Fruit fly (Drosophila melanogaster) whole organism, embryonic: Measurements from ENCODE around the gene ttm3.

Source experiments
- CG10979 ChIP-seq: fragments of 200-800 bp; sonication (Bioruptor generic); optimal IDR thresholded peaks from 2 replicates; lab custom pipeline; 2018; ENCODE audit warnings: missing biosample characterization, mild to moderate bottlenecking, missing genetic modification characterization, moderate library complexity
- CG11723 ChIP-seq: fragments of 200-800 bp; sonication (Bioruptor generic); optimal IDR thresholded peaks from 2 replicates; lab custom pipeline; 2017; ENCODE audit warnings: missing biosample characterization, mild to moderate bottlenecking, missing genetic modification characterization
- CG13123 ChIP-seq: fragments of 200-800 bp; sonication (Bioruptor generic); optimal IDR thresholded peaks from 2 replicates; lab custom pipeline; 2016; ENCODE audit warnings: missing biosample characterization, missing genetic modification characterization
- CG14014 ChIP-seq: fragments of 200-800 bp; sonication (Bioruptor generic); IDR thresholded peaks from 2 replicates; pipeline ENCODE4 v1.3.6; 2022; ENCODE audit warnings: missing biosample characterization, missing genetic modification characterization
- CG15073 ChIP-seq: fragments of 200-800 bp; sonication (Bioruptor generic); optimal IDR thresholded peaks from 2 replicates; lab custom pipeline; 2016; ENCODE audit warnings: missing biosample characterization, missing genetic modification characterization
- CG1603 ChIP-seq: fragments of 200-800 bp; sonication (Bioruptor generic); optimal IDR thresholded peaks from 2 replicates; lab custom pipeline; 2019; ENCODE audit warnings: missing biosample characterization, mild to moderate bottlenecking, missing genetic modification characterization, moderate library complexity
- CG1647 ChIP-seq: fragments of 200-800 bp; sonication (Bioruptor generic); optimal IDR thresholded peaks from 3 replicates; lab custom pipeline; 2016; ENCODE audit warnings: missing biosample characterization, missing genetic modification characterization
- CG1832 ChIP-seq: fragments of 200-800 bp; sonication (Bioruptor generic); optimal IDR thresholded peaks from 2 replicates; lab custom pipeline; 2017; ENCODE audit warnings: missing biosample characterization, mild to moderate bottlenecking, missing genetic modification characterization, inconsistent platforms
- CG2712 ChIP-seq: fragments of 200-800 bp; optimal IDR thresholded peaks from 3 replicates; lab custom pipeline; 2019; ENCODE audit warnings: missing biosample characterization, mild to moderate bottlenecking, missing genetic modification characterization, moderate library complexity
- CG30020 ChIP-seq: fragments of 200-800 bp; optimal IDR thresholded peaks from 2 replicates; lab custom pipeline; 2019; ENCODE audit warnings: missing biosample characterization, mild to moderate bottlenecking, missing genetic modification characterization, moderate library complexity
- CG32532 ChIP-seq: fragments of 200-800 bp; sonication (Bioruptor generic); IDR thresholded peaks from 2 replicates; pipeline ENCODE4 v1.3.6; 2022; ENCODE audit warnings: missing biosample characterization, missing genetic modification characterization
- CG4424 ChIP-seq: fragments of 200-800 bp; sonication (Bioruptor generic); optimal IDR thresholded peaks from 3 replicates; lab custom pipeline; 2016; ENCODE audit warnings: missing biosample characterization, missing genetic modification characterization
- CG7556 ChIP-seq: fragments of 200-800 bp; sonication (Bioruptor generic); optimal IDR thresholded peaks from 2 replicates; lab custom pipeline; 2017; ENCODE audit warnings: missing biosample characterization, mild to moderate bottlenecking, missing genetic modification characterization
- CG8290 ChIP-seq, 3 experiments: fragments of 200-800 bp; sonication (Bioruptor generic); optimal IDR thresholded peaks; 2 replicates each; lab custom pipeline; 2016 to 2019; ENCODE audit warnings: missing biosample characterization in 3 of 3, missing genetic modification characterization in 3 of 3, mild to moderate bottlenecking in 2 of 3, moderate library complexity in 1 of 3
- CG8944 ChIP-seq: fragments of 200-800 bp; sonication (Bioruptor generic); optimal IDR thresholded peaks from 3 replicates; lab custom pipeline; 2016; ENCODE audit warnings: missing biosample characterization, missing genetic modification characterization
- CG9609 ChIP-seq: fragments of 200-800 bp; sonication (Bioruptor generic); optimal IDR thresholded peaks from 3 replicates; lab custom pipeline; 2016; ENCODE audit warnings: missing biosample characterization, missing genetic modification characterization
- CG9727 ChIP-seq: fragments of 200-800 bp; sonication (Bioruptor generic); optimal IDR thresholded peaks from 3 replicates; lab custom pipeline; 2017; ENCODE audit warnings: missing biosample characterization, mild to moderate bottlenecking, missing genetic modification characterization
- Eip74EF ChIP-seq, 2 experiments: fragments of 200-800 bp in 1 of 2; fragments of >200 bp in 1 of 2; sonication (Bioruptor generic) in 1 of 2; optimal IDR thresholded peaks; 2 replicates each; lab custom pipeline; 2017 to 2019; ENCODE audit warnings: missing biosample characterization in 2 of 2, missing genetic modification characterization in 2 of 2, mild to moderate bottlenecking in 1 of 2, moderate library complexity in 1 of 2
- Elba2 ChIP-seq: fragments of 200-800 bp; sonication (Bioruptor generic); optimal IDR thresholded peaks from 3 replicates; lab custom pipeline; 2016; ENCODE audit warnings: missing biosample characterization, missing genetic modification characterization
- Fer1 ChIP-seq: fragments of 200-800 bp; sonication (Bioruptor generic); optimal IDR thresholded peaks from 2 replicates; lab custom pipeline; 2017; ENCODE audit warnings: missing biosample characterization, mild to moderate bottlenecking, missing genetic modification characterization
- HLH4C ChIP-seq: fragments of 200-800 bp; sonication (Bioruptor generic); IDR thresholded peaks from 3 replicates; pipeline ENCODE4 v1.3.6; 2022; ENCODE audit warnings: missing biosample characterization, missing genetic modification characterization; ENCODE audit not compliant: partially characterized antibody
- HLHmδ ChIP-seq: fragments of 200-800 bp; sonication (Bioruptor generic); optimal IDR thresholded peaks from 2 replicates; lab custom pipeline; 2018; ENCODE audit warnings: missing biosample characterization, mild to moderate bottlenecking, missing genetic modification characterization, moderate library complexity
- Hr39 ChIP-seq: fragments of >200 bp; optimal IDR thresholded peaks from 2 replicates; lab custom pipeline; 2017
- Lhr ChIP-seq: fragments of 200-800 bp; sonication (Bioruptor generic); optimal IDR thresholded peaks from 3 replicates; lab custom pipeline; 2017; ENCODE audit warnings: mild to moderate bottlenecking, missing biosample characterization, missing genetic modification reagents, missing genetic modification characterization
- MESR4 ChIP-seq: fragments of 200-800 bp; sonication (Bioruptor generic); optimal IDR thresholded peaks from 2 replicates; lab custom pipeline; 2018; ENCODE audit warnings: missing biosample characterization, mild to moderate bottlenecking, missing genetic modification characterization, moderate library complexity
- Max ChIP-seq: fragments of 200-800 bp; sonication (Bioruptor generic); optimal IDR thresholded peaks from 2 replicates; lab custom pipeline; 2016; ENCODE audit warnings: missing biosample characterization, mild to moderate bottlenecking, missing genetic modification characterization
- Neu2 ChIP-seq: fragments of 200-800 bp; sonication (Bioruptor generic); optimal IDR thresholded peaks from 3 replicates; lab custom pipeline; 2016; ENCODE audit warnings: missing biosample characterization, missing genetic modification characterization, borderline replicate concordance
- Opbp ChIP-seq: fragments of 200-800 bp; sonication (Bioruptor generic); IDR thresholded peaks from 3 replicates; pipeline ENCODE4 v1.3.6; 2022; ENCODE audit warnings: missing biosample characterization, missing genetic modification characterization; ENCODE audit not compliant: partially characterized antibody
- Ptx1 ChIP-seq: fragments of 200-800 bp; sonication (Bioruptor generic); IDR thresholded peaks from 2 replicates; pipeline ENCODE4 v1.3.6; 2022; ENCODE audit warnings: missing biosample characterization, missing genetic modification characterization
- Sox102F ChIP-seq: fragments of 200-800 bp; sonication (Bioruptor generic); optimal IDR thresholded peaks from 2 replicates; lab custom pipeline; 2018; ENCODE audit warnings: missing biosample characterization, mild to moderate bottlenecking, missing genetic modification characterization, moderate library complexity
- Stat92E ChIP-seq, 3 experiments: fragments of >200 bp in 2 of 3; fragments of 200-800 bp in 1 of 3; sonication (Bioruptor generic) in 1 of 3; optimal IDR thresholded peaks; 2 replicates each; lab custom pipeline; 2017 to 2019; ENCODE audit warnings: missing biosample characterization in 3 of 3, missing genetic modification characterization in 3 of 3, mild to moderate bottlenecking in 1 of 3, moderate library complexity in 1 of 3
- ase ChIP-seq: fragments of 200-800 bp; sonication (Bioruptor generic); IDR thresholded peaks from 3 replicates; pipeline ENCODE4 v1.3.6; 2022; ENCODE audit warnings: missing biosample characterization, missing genetic modification characterization
- bbx ChIP-seq: fragments of 200-800 bp; sonication (Bioruptor generic); IDR thresholded peaks from 2 replicates; pipeline ENCODE4 v1.3.6; 2022; ENCODE audit warnings: missing biosample characterization, missing genetic modification characterization; ENCODE audit not compliant: partially characterized antibody
- bcd ChIP-seq: fragments of 200-800 bp; sonication (Bioruptor generic); optimal IDR thresholded peaks from 2 replicates; lab custom pipeline; 2017; ENCODE audit warnings: missing biosample characterization, mild to moderate bottlenecking, missing genetic modification characterization
- bigmax ChIP-seq: fragments of 200-800 bp; sonication (Bioruptor generic); optimal IDR thresholded peaks from 2 replicates; lab custom pipeline; 2018; ENCODE audit warnings: missing biosample characterization, mild to moderate bottlenecking, missing genetic modification characterization
- chif ChIP-seq, 2 experiments: fragments of 200-800 bp; sonication (Bioruptor generic); optimal IDR thresholded peaks; 3 replicates each; lab custom pipeline; 2016; ENCODE audit warnings: missing biosample characterization in 2 of 2, missing genetic modification characterization in 2 of 2
- dmrt11E ChIP-seq: fragments of 200-800 bp; sonication (Bioruptor generic); optimal IDR thresholded peaks from 3 replicates; lab custom pipeline; 2018; ENCODE audit warnings: missing biosample characterization, mild to moderate bottlenecking, missing genetic modification characterization, moderate library complexity
- emc ChIP-seq: fragments of 200-800 bp; sonication (Bioruptor generic); optimal IDR thresholded peaks from 2 replicates; lab custom pipeline; 2016; ENCODE audit warnings: missing biosample characterization, missing genetic modification characterization
- grau ChIP-seq: fragments of 200-800 bp; optimal IDR thresholded peaks from 3 replicates; lab custom pipeline; 2019; ENCODE audit warnings: missing biosample characterization, mild to moderate bottlenecking, missing genetic modification characterization, moderate library complexity
- ind ChIP-seq: fragments of 200-800 bp; sonication (Bioruptor generic); optimal IDR thresholded peaks from 3 replicates; lab custom pipeline; 2016; ENCODE audit warnings: missing biosample characterization, missing genetic modification characterization
- knrl ChIP-seq: fragments of 200-800 bp; sonication (Bioruptor generic); IDR thresholded peaks from 3 replicates; pipeline ENCODE4 v1.3.6; 2022; ENCODE audit warnings: missing biosample characterization, missing genetic modification characterization; ENCODE audit not compliant: partially characterized antibody
- maf-S ChIP-seq: fragments of 200-800 bp; sonication (Bioruptor generic); optimal IDR thresholded peaks from 2 replicates; lab custom pipeline; 2016; ENCODE audit warnings: missing biosample characterization, missing genetic modification characterization
- psq ChIP-seq: fragments of 200-800 bp; sonication (Bioruptor generic); optimal IDR thresholded peaks from 2 replicates; lab custom pipeline; 2017; ENCODE audit warnings: missing biosample characterization, missing genetic modification characterization
- sisA ChIP-seq: fragments of 200-800 bp; sonication (Bioruptor generic); IDR thresholded peaks from 2 replicates; pipeline ENCODE4 v1.3.6; 2022; ENCODE audit warnings: missing biosample characterization, missing genetic modification characterization
- stwl ChIP-seq: fragments of 200-800 bp; sonication (Bioruptor generic); optimal IDR thresholded peaks from 3 replicates; lab custom pipeline; 2018; ENCODE audit warnings: missing biosample characterization, mild to moderate bottlenecking, missing genetic modification characterization, moderate library complexity
- trh ChIP-seq: fragments of 200-800 bp; sonication (Bioruptor generic); optimal IDR thresholded peaks from 2 replicates; lab custom pipeline; 2016; ENCODE audit warnings: missing biosample characterization, missing genetic modification characterization
- ttk ChIP-seq: fragments of 200-800 bp; sonication (Bioruptor generic); IDR thresholded peaks from 2 replicates; pipeline ENCODE4 v2.1.2; 2022; ENCODE audit warnings: missing biosample characterization, missing genetic modification characterization
- twi ChIP-seq: fragments of 200-800 bp; optimal IDR thresholded peaks from 2 replicates; lab custom pipeline; 2019; ENCODE audit warnings: missing biosample characterization, mild to moderate bottlenecking, missing genetic modification characterization, moderate library complexity
- usp ChIP-seq: fragments of >200 bp; optimal IDR thresholded peaks from 2 replicates; lab custom pipeline; 2017; ENCODE audit warnings: missing biosample characterization, missing genetic modification characterization

The ttm3 gene

DNA sequence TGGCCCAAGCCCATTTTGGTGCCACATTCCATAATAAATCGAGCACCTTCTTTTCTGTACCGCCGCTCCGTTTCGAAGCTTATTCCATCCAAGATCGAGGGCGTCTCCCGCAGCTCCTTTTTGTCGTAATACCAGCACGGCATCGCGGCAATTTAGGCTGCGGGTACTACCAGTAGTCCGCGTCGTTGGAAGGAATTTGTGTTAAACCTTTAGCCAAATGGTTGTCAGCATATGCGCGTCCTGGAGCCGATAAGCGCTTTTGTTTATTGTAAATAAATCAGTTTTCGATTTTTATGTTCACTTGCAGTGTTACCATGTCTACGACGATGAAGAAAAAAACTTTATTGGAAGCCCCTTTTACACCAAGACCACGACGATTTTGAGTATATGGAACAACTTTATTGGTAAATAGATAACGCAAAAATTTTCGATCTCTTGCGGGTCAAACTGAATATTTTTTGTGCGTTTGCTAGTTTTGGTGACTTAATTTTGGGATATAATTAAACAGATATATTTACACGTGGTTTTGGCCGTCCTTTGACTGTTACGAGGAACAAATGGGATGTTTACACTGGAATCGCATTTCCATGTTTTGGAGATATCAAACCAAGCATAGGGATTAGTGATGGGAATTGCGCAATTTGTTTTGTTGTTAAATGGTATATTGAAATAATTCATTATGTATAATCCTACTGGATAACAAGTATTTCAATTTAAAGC, 50.3 kb downstream of the ttm3 start, which contains the start of gene CycK (continued):
- no peak for TF ChIP-seq trh
- peak; percentile 98 for TF ChIP-seq CG30020 (tag; lab: Kevin White, UChicago)
- no peak for TF ChIP-seq Stat92E (GFP tag; optimal IDR thresholded peaks at IDR 0.05; lab: Kevin White, UChicago)
- no peak for TF ChIP-seq twi (tag; lab: Kevin White, UChicago)
- TF ChIP-seq stwl, result peak; percentile 11
- peak; percentile 26 for TF ChIP-seq Lhr (GFP tag; lab: Kevin White, UChicago)
- TF ChIP-seq grau (tag; lab: Kevin White, UChicago), result peak; percentile 11
- 0 out of 3 replicates have a peak, but pooled peaks have one; percentile 14 for TF ChIP-seq HLH4C (GFP tag; lab: Robert Waterston, UW)
- no peak for TF ChIP-seq CG13123 (GFP tag; lab: Kevin White, UChicago)
- no peak for TF ChIP-seq ind (GFP tag; lab: Kevin White, UChicago)
- TF ChIP-seq ttk (GFP tag; lab: Robert Waterston, UW), result no peak
- peak; percentile 9 for TF ChIP-seq CG8290 (GFP tag; optimal IDR thresholded peaks at IDR 0.05; lab: Kevin White, UChicago)
- TF ChIP-seq CG8290 (tag; optimal IDR thresholded peaks at IDR 0.05; lab: Kevin White, UChicago), result peak in 1 of 2 experiments; percentile 53
- no peak for TF ChIP-seq CG14014
- peak; percentile 84 for TF ChIP-seq CG11723
- TF ChIP-seq CG32532 (GFP tag; lab: Robert Waterston, UW), result no peak; the same call in 1 of the 2 replicates
- peak; percentile 68 for TF ChIP-seq Neu2 (GFP tag; lab: Kevin White, UChicago)
- TF ChIP-seq CG4424 (GFP tag; lab: Kevin White, UChicago), result no peak
- peak; percentile 30; the same call in 1 of the 2 replicates for TF ChIP-seq Ptx1
- no peak for TF ChIP-seq psq (GFP tag; lab: Kevin White, UChicago)
- TF ChIP-seq usp (GFP tag; lab: Kevin White, UChicago), result no peak
- TF ChIP-seq CG7556 (GFP tag; lab: Kevin White, UChicago), result no peak
- TF ChIP-seq Sox102F, result no peak
- no peak for TF ChIP-seq ase
- TF ChIP-seq Elba2, result no peak
- peak; percentile 93 for TF ChIP-seq CG1603
- TF ChIP-seq bbx, result no peak
- no peak for TF ChIP-seq HLHmδ (GFP tag; lab: Kevin White, UChicago)
- TF ChIP-seq knrl, result no peak
- no peak for TF ChIP-seq CG15073 (GFP tag; lab: Kevin White, UChicago)
- TF ChIP-seq MESR4, result peak; percentile 81
- TF ChIP-seq CG8944 (GFP tag; lab: Kevin White, UChicago), result no peak
- no peak for TF ChIP-seq CG1832 (GFP tag; lab: Kevin White, UChicago)
- no peak for TF ChIP-seq CG10979 (tag; lab: Kevin White, UChicago)
- TF ChIP-seq bcd, result peak; percentile 18
- no peak for TF ChIP-seq emc (GFP tag; lab: Kevin White, UChicago)
- no peak for TF ChIP-seq sisA (GFP tag; lab: Robert Waterston, UW)
- no peak for TF ChIP-seq bigmax (GFP tag; lab: Kevin White, UChicago)
- TF ChIP-seq CG2712 (tag; lab: Kevin White, UChicago), result peak; percentile 21
- peak in 1 of 2 experiments; percentile 3 for TF ChIP-seq chif (GFP tag; optimal IDR thresholded peaks at IDR 0.05; lab: Kevin White, UChicago)
- peak; percentile 21 for TF ChIP-seq dmrt11E (tag; lab: Kevin White, UChicago)
- no peak for TF ChIP-seq CG1647
- TF ChIP-seq CG9727, result no peak
- TF ChIP-seq Fer1 (GFP tag; lab: Kevin White, UChicago), result no peak
- TF ChIP-seq Opbp, result no peak
- TF ChIP-seq Eip74EF (GFP tag; optimal IDR thresholded peaks at IDR 0.05; lab: Kevin White, UChicago), result no peak
- peak; percentile 20 for TF ChIP-seq CG9609 (GFP tag; lab: Kevin White, UChicago)
- TF ChIP-seq Hr39 (lab: Kevin White, UChicago), result no peak
- no peak for TF ChIP-seq maf-S (GFP tag; lab: Kevin White, UChicago)
- TF ChIP-seq Max (GFP tag; lab: Kevin White, UChicago), result peak; percentile 67
